Worm (Caenorhabditis elegans) whole organism, L1 larva: ENCODE data around the gene glr-6.
A peak's percentile ranks its signal among the peaks of the same experiment; 100 is the strongest.

ENCODE experiments used
- C34B4.2 ChIP-seq: sonication (generic microtip); optimal IDR thresholded peaks from 2 replicates; lab custom pipeline; 2017; ENCODE audit warnings: mild to moderate bottlenecking, missing genetic modification characterization, missing compliant biosample characterization
- ama-1 ChIP-seq: fragments of 150-350 bp; optimal IDR thresholded peaks from 2 replicates; lab custom pipeline; 2014
- blmp-1 ChIP-seq: fragments of 150-350 bp; optimal IDR thresholded peaks from 2 replicates; lab custom pipeline; 2014; ENCODE audit warnings: missing biosample characterization, missing genetic modification characterization
- ceh-63 ChIP-seq: fragments of 200-800 bp; sonication (Bioruptor generic); optimal IDR thresholded peaks from 2 replicates; lab custom pipeline; 2018; ENCODE audit warnings: mild to moderate bottlenecking, missing genetic modification characterization, missing compliant biosample characterization
- ceh-8 ChIP-seq: fragments of 200-800 bp; sonication (Bioruptor generic); optimal IDR thresholded peaks from 2 replicates; lab custom pipeline; 2018; ENCODE audit warnings: mild to moderate bottlenecking, missing genetic modification characterization, moderate library complexity, missing compliant biosample characterization
- ceh-90 ChIP-seq: sonication (generic microtip); optimal IDR thresholded peaks from 2 replicates; lab custom pipeline; 2016; ENCODE audit warnings: missing genetic modification characterization, missing compliant biosample characterization
- dsc-1 ChIP-seq: sonication (generic microtip); optimal IDR thresholded peaks from 2 replicates; lab custom pipeline; 2016; ENCODE audit warnings: mild to moderate bottlenecking, missing genetic modification characterization, missing compliant biosample characterization
- efl-1 ChIP-seq, 4 experiments: fragments of 150-350 bp; optimal IDR thresholded peaks in 3 of 4; peaks in 1 of 4; 1 replicate in 1 of 4; 2 replicates in 3 of 4; lab custom pipeline; 2014; ENCODE audit warnings: missing biosample characterization in 2 of 4, missing genetic modification characterization in 2 of 4, missing genetic modification reagents in 2 of 4
- egl-27 ChIP-seq, 2 experiments: fragments of 150-350 bp in 1 of 2; sonication (generic microtip); optimal IDR thresholded peaks; 3 replicates each; lab custom pipeline; 2017 to 2018; ENCODE audit warnings: missing biosample characterization in 2 of 2, missing genetic modification characterization in 2 of 2, missing genetic modification reagents in 2 of 2
- ets-5 ChIP-seq: fragments of 200-800 bp; sonication (Bioruptor generic); IDR thresholded peaks from 2 replicates; pipeline ENCODE4 v1.3.6; 2022; ENCODE audit warnings: missing genetic modification characterization, missing compliant biosample characterization
- fkh-10 ChIP-seq: sonication (generic microtip); optimal IDR thresholded peaks from 2 replicates; lab custom pipeline; 2017; ENCODE audit warnings: missing biosample characterization, missing genetic modification reagents, missing genetic modification characterization
- fkh-4 ChIP-seq: sonication (generic microtip); optimal IDR thresholded peaks from 2 replicates; lab custom pipeline; 2016; ENCODE audit warnings: missing compliant biosample characterization, missing genetic modification characterization, borderline replicate concordance
- fkh-8 ChIP-seq: sonication (generic microtip); optimal IDR thresholded peaks from 2 replicates; lab custom pipeline; 2016; ENCODE audit warnings: mild to moderate bottlenecking, missing genetic modification characterization, missing compliant biosample characterization
- hlh-4 ChIP-seq: sonication (generic microtip); optimal IDR thresholded peaks from 2 replicates; lab custom pipeline; 2016; ENCODE audit warnings: mild to moderate bottlenecking, missing genetic modification characterization, missing compliant biosample characterization
- irx-1 ChIP-seq: sonication (generic microtip); optimal IDR thresholded peaks from 2 replicates; lab custom pipeline; 2016; ENCODE audit warnings: missing genetic modification characterization, missing compliant biosample characterization
- jun-1 ChIP-seq: fragments of 150-350 bp; optimal IDR thresholded peaks from 2 replicates; lab custom pipeline; 2014; ENCODE audit warnings: missing biosample characterization, missing genetic modification reagents, missing genetic modification characterization
- lin-13 ChIP-seq: fragments of 150-350 bp; optimal IDR thresholded peaks from 2 replicates; lab custom pipeline; 2014; ENCODE audit warnings: missing biosample characterization, missing genetic modification reagents, missing genetic modification characterization
- lin-14 ChIP-seq: fragments of 200-800 bp; sonication (Bioruptor generic); optimal IDR thresholded peaks from 2 replicates; lab custom pipeline; 2018; ENCODE audit warnings: mild to moderate bottlenecking, missing genetic modification characterization, moderate library complexity, missing compliant biosample characterization
- lin-15B ChIP-seq: fragments of 150-350 bp; sonication (generic microtip); optimal IDR thresholded peaks from 3 replicates; lab custom pipeline; 2014; ENCODE audit warnings: missing biosample characterization, missing genetic modification characterization
- lin-39 ChIP-seq: fragments of 150-350 bp; optimal IDR thresholded peaks from 2 replicates; lab custom pipeline; 2014; ENCODE audit warnings: missing biosample characterization, missing genetic modification reagents, missing genetic modification characterization
- lsy-2 ChIP-seq, 2 experiments: fragments of 150-350 bp; optimal IDR thresholded peaks; 2 replicates each; lab custom pipeline; 2014; ENCODE audit warnings: missing biosample characterization in 2 of 2, missing genetic modification characterization in 2 of 2
- mab-9 ChIP-seq: fragments of 200-800 bp; sonication (Bioruptor generic); IDR thresholded peaks from 2 replicates; pipeline ENCODE4 v1.3.6; 2022; ENCODE audit warnings: missing genetic modification reagents, missing genetic modification characterization, missing compliant biosample characterization
- mef-2 ChIP-seq: fragments of 150-350 bp; optimal IDR thresholded peaks from 2 replicates; lab custom pipeline; 2014; ENCODE audit warnings: missing biosample characterization, missing genetic modification characterization
- nhr-11 ChIP-seq: fragments of 150-350 bp; optimal IDR thresholded peaks from 2 replicates; lab custom pipeline; 2014; ENCODE audit warnings: missing biosample characterization, missing genetic modification characterization
- nhr-19 ChIP-seq: fragments of 200-800 bp; sonication (Bioruptor generic); conservative IDR thresholded peaks from 2 replicates; pipeline ENCODE4 v1.3.6; 2022; ENCODE audit warnings: missing genetic modification characterization, missing compliant biosample characterization
- nhr-20 ChIP-seq: sonication (generic microtip); optimal IDR thresholded peaks from 2 replicates; lab custom pipeline; 2016; ENCODE audit warnings: mild to moderate bottlenecking, missing genetic modification characterization, missing compliant biosample characterization
- nhr-237 ChIP-seq: fragments of 150-350 bp; optimal IDR thresholded peaks from 2 replicates; lab custom pipeline; 2014; ENCODE audit warnings: missing biosample characterization, missing genetic modification characterization
- nhr-28 ChIP-seq: fragments of 150-350 bp; optimal IDR thresholded peaks from 2 replicates; lab custom pipeline; 2014; ENCODE audit warnings: missing biosample characterization, missing genetic modification characterization
- nhr-71 ChIP-seq: sonication (generic microtip); optimal IDR thresholded peaks from 2 replicates; lab custom pipeline; 2016; ENCODE audit warnings: mild to moderate bottlenecking, missing genetic modification characterization, moderate library complexity, missing compliant biosample characterization
- nhr-76 ChIP-seq: sonication (generic microtip); optimal IDR thresholded peaks from 2 replicates; lab custom pipeline; 2017; ENCODE audit warnings: missing biosample characterization, missing genetic modification characterization
- pag-3 ChIP-seq: sonication (generic microtip); optimal IDR thresholded peaks from 2 replicates; lab custom pipeline; 2017; ENCODE audit warnings: missing genetic modification characterization, mild to moderate bottlenecking, missing compliant biosample characterization, antibody characterized with exemption, borderline replicate concordance; ENCODE audit not compliant: insufficient read depth
- pax-3 ChIP-seq: fragments of 200-800 bp; sonication (Bioruptor generic); optimal IDR thresholded peaks from 2 replicates; lab custom pipeline; 2018; ENCODE audit warnings: mild to moderate bottlenecking, missing genetic modification characterization, moderate library complexity, missing compliant biosample characterization
- rnt-1 ChIP-seq: sonication (generic microtip); optimal IDR thresholded peaks from 2 replicates; lab custom pipeline; 2016; ENCODE audit warnings: mild to moderate bottlenecking, missing genetic modification characterization, moderate library complexity, missing compliant biosample characterization
- snu-23 ChIP-seq: sonication (generic microtip); optimal IDR thresholded peaks from 2 replicates; lab custom pipeline; 2016; ENCODE audit warnings: missing genetic modification characterization, missing compliant biosample characterization
- sup-37 ChIP-seq: fragments of 200-800 bp; sonication (Bioruptor generic); optimal IDR thresholded peaks from 2 replicates; lab custom pipeline; 2018; ENCODE audit warnings: mild to moderate bottlenecking, missing genetic modification characterization, missing compliant biosample characterization
- swsn-7 ChIP-seq: sonication (generic microtip); optimal IDR thresholded peaks from 2 replicates; lab custom pipeline; 2016; ENCODE audit warnings: missing genetic modification characterization, missing compliant biosample characterization
- tbx-2 ChIP-seq: sonication (generic microtip); optimal IDR thresholded peaks from 2 replicates; lab custom pipeline; 2016; ENCODE audit warnings: missing genetic modification characterization, missing compliant biosample characterization
- zag-1 ChIP-seq: fragments of 150-350 bp; optimal IDR thresholded peaks from 2 replicates; lab custom pipeline; 2014; ENCODE audit warnings: missing biosample characterization, missing genetic modification characterization
- ztf-11 ChIP-seq, 2 experiments: sonication (generic microtip); optimal IDR thresholded peaks; 2 replicates each; lab custom pipeline; 2016 to 2017; ENCODE audit warnings: missing genetic modification characterization in 2 of 2, missing biosample characterization in 1 of 2, missing compliant biosample characterization in 1 of 2

Gene glr-6

DNA sequence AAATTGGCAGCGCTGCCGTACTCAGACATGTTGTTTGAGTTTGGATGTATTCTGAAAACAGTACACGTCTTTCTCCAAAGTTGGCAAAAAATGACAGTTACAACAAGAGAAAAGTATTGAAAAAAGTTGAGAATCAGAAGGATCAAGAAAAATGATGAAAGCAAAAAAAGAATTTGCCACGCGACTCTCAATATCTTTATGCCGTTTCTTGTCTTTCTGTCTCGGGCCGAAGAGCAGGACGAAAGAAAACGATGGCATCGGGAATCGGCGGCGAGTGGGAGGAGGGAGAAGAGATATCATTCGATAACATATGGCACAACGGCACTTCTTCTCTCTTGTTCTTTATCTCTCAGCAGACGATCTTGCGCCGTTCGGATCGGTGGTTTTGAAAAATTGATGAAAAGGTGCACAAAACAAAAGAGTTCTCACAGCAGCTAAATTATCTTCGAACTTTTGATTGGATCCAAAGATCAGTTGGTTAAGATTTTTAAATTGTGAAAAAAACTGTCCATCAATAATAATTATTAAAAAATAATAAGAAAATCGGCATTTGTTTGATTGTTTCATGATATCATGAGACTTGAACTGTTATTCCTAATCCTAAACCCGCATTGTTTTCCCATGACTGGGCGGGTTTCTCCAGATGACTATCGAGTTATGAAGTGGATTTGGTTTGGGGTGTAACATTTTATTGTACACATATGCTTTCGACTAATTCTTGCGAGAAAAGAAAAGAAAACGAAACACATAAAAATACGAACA, 17.1 kb downstream of the glr-6 start, which contains the start of gene gei-15:
TSS of gene gei-15 (minus strand) at position 51 of the 762 bp plus-strand sequence.
- peak; percentile 52 for TF ChIP-seq rnt-1
- TF ChIP-seq fkh-8 (tag; lab: Kevin White, UChicago), result no peak
- TF ChIP-seq nhr-71, result peak; percentile 22
- TF ChIP-seq nhr-11, result no peak
- no peak for TF ChIP-seq ceh-90 (tag; lab: Kevin White, UChicago)
- TF ChIP-seq pag-3, result peak; percentile 90
- no peak for TF ChIP-seq C34B4.2 (tag; lab: Kevin White, UChicago)
- no peak for TF ChIP-seq nhr-20 (tag; lab: Kevin White, UChicago)
- peak; percentile 52 for TF ChIP-seq dsc-1 (tag; lab: Kevin White, UChicago)
- no peak for TF ChIP-seq nhr-237
- no peak for TF ChIP-seq ama-1
- TF ChIP-seq lin-13 (GFP tag; lab: Kevin White, UChicago), result no peak
- TF ChIP-seq lin-14, result peak; percentile 52
- no peak for TF ChIP-seq ets-5 (GFP tag; lab: Robert Waterston, UW)
- no peak for TF ChIP-seq fkh-4 (tag; lab: Kevin White, UChicago)
- TF ChIP-seq snu-23 (GFP tag; lab: Kevin White, UChicago), result peak; percentile 23
- no peak for TF ChIP-seq ceh-63 (GFP tag; lab: Kevin White, UChicago)
- no peak for TF ChIP-seq blmp-1 (tag; lab: Kevin White, UChicago)
- no peak for TF ChIP-seq hlh-4 (tag; lab: Kevin White, UChicago)
- no peak for TF ChIP-seq zag-1 (tag; lab: Kevin White, UChicago)
- no peak for TF ChIP-seq ztf-11 (tag; optimal IDR thresholded peaks at IDR 0.05; lab: Kevin White, UChicago)
- no peak for TF ChIP-seq pax-3 (tag; lab: Kevin White, UChicago)

ce11 chrX:6822552-6822951, 18.0 kb downstream of the glr-6 start:
- TF ChIP-seq lin-15B (tag; lab: Kevin White, UChicago) (no peak), fkh-10 (no peak), swsn-7 (tag; lab: Kevin White, UChicago) (no peak), rnt-1 (peak; percentile 66), mab-9 (no peak), nhr-76 (tag; lab: Kevin White, UChicago) (no peak), nhr-71 (peak; percentile 50), nhr-19 (GFP tag; lab: Robert Waterston, UW) (0 out of 2 replicates have a peak, but pooled peaks have one; percentile 10), mef-2 (tag; lab: Kevin White, UChicago) (no peak), efl-1 (optimal IDR thresholded peaks at IDR 0.05; lab: Kevin White, UChicago) (no peak), efl-1 (GFP tag; optimal IDR thresholded peaks at IDR 0.05 in 1 of 2; lab: Kevin White, UChicago) (peak in 1 of 2 experiments; percentile 24), lin-14 (peak; percentile 43), ceh-63 (GFP tag; lab: Kevin White, UChicago) (no peak), dsc-1 (tag; lab: Kevin White, UChicago) (peak; percentile 62), lin-39 (tag; lab: Kevin White, UChicago) (no peak), ceh-8 (no peak)

ce11 chrX:6819633-6820032, 20.9 kb downstream of the glr-6 start:
- TF ChIP-seq lsy-2 (tag; optimal IDR thresholded peaks at IDR 0.05; lab: Kevin White, UChicago) (no peak), egl-27 (tag; optimal IDR thresholded peaks at IDR 0.05; lab: Kevin White, UChicago) (no peak), lin-14 (no peak), sup-37 (GFP tag; lab: Kevin White, UChicago) (no peak), tbx-2 (tag; lab: Kevin White, UChicago) (no peak), pag-3 (no peak), nhr-28 (tag; lab: Kevin White, UChicago) (no peak), mab-9 (no peak), C34B4.2 (tag; lab: Kevin White, UChicago) (no peak), jun-1 (tag; lab: Kevin White, UChicago) (no peak), irx-1 (no peak)
